Worm (Caenorhabditis elegans) whole organism, late embryonic: ENCODE results near the gene F58A3.3.

Experiments used
- C08G9.2 ChIP-seq: sonication (generic microtip); optimal IDR thresholded peaks from 2 replicates; lab custom pipeline; 2016; ENCODE audit warnings: mild to moderate bottlenecking, missing genetic modification characterization, moderate library complexity, missing compliant biosample characterization
- K02D7.2 ChIP-seq: sonication (generic microtip); optimal IDR thresholded peaks from 2 replicates; lab custom pipeline; 2017; ENCODE audit warnings: mild to moderate bottlenecking, missing genetic modification characterization, missing compliant biosample characterization
- ama-1 ChIP-seq: fragments of 150-350 bp; optimal IDR thresholded peaks from 2 replicates; lab custom pipeline; 2014
- ceh-14 ChIP-seq: sonication (generic microtip); optimal IDR thresholded peaks from 2 replicates; lab custom pipeline; 2016; ENCODE audit warnings: missing genotype, missing genetic modification characterization, missing compliant biosample characterization
- ceh-30 ChIP-seq: fragments of 150-350 bp; optimal IDR thresholded peaks from 2 replicates; lab custom pipeline; 2014; ENCODE audit warnings: missing biosample characterization, missing genetic modification characterization
- ceh-31 ChIP-seq: sonication (generic microtip); optimal IDR thresholded peaks from 2 replicates; lab custom pipeline; 2016; ENCODE audit warnings: missing genetic modification characterization, missing compliant biosample characterization
- ceh-9 ChIP-seq: sonication (generic microtip); optimal IDR thresholded peaks from 2 replicates; lab custom pipeline; 2016; ENCODE audit warnings: mild to moderate bottlenecking, missing genetic modification characterization, inconsistent platforms, missing compliant biosample characterization
- eyg-1 ChIP-seq: sonication (generic microtip); optimal IDR thresholded peaks from 2 replicates; lab custom pipeline; 2016; ENCODE audit warnings: missing genotype, missing genetic modification characterization, missing compliant biosample characterization
- fax-1 ChIP-seq: sonication (generic microtip); optimal IDR thresholded peaks from 2 replicates; lab custom pipeline; 2016; ENCODE audit warnings: missing genotype, missing genetic modification characterization, missing compliant biosample characterization
- fkh-10 ChIP-seq: fragments of 150-350 bp; optimal IDR thresholded peaks from 2 replicates; lab custom pipeline; 2014; ENCODE audit warnings: missing biosample characterization, missing genetic modification reagents, missing genetic modification characterization
- hlh-13 ChIP-seq: fragments of 200-800 bp; sonication (Bioruptor generic); optimal IDR thresholded peaks from 2 replicates; lab custom pipeline; 2018; ENCODE audit warnings: mild to moderate bottlenecking, missing genetic modification characterization, missing compliant biosample characterization
- lim-6 ChIP-seq: sonication (generic microtip); optimal IDR thresholded peaks from 2 replicates; lab custom pipeline; 2016; ENCODE audit warnings: missing genetic modification characterization, missing compliant biosample characterization
- lin-11 ChIP-seq: fragments of 200-800 bp; sonication (Bioruptor generic); optimal IDR thresholded peaks from 2 replicates; lab custom pipeline; 2018; ENCODE audit warnings: mild to moderate bottlenecking, missing genetic modification characterization, missing compliant biosample characterization
- nhr-232 ChIP-seq: sonication (generic microtip); optimal IDR thresholded peaks from 2 replicates; lab custom pipeline; 2016; ENCODE audit warnings: missing genetic modification characterization, missing compliant biosample characterization
- odd-2 ChIP-seq: sonication (generic microtip); optimal IDR thresholded peaks from 2 replicates; lab custom pipeline; 2017; ENCODE audit warnings: antibody characterized with exemption, mild to moderate bottlenecking, missing genetic modification characterization, missing compliant biosample characterization
- pag-3 ChIP-seq: sonication (generic microtip); optimal IDR thresholded peaks from 2 replicates; lab custom pipeline; 2016; ENCODE audit warnings: missing compliant biosample characterization, missing genetic modification characterization, borderline replicate concordance
- pqm-1 ChIP-seq: sonication (generic microtip); optimal IDR thresholded peaks from 2 replicates; lab custom pipeline; 2016; ENCODE audit warnings: missing genetic modification characterization, missing compliant biosample characterization
- rnt-1 ChIP-seq: sonication (generic microtip); optimal IDR thresholded peaks from 2 replicates; lab custom pipeline; 2016; ENCODE audit warnings: missing genetic modification characterization, missing compliant biosample characterization
- sox-2 ChIP-seq: fragments of 200-800 bp; sonication (Bioruptor generic); IDR thresholded peaks from 2 replicates; pipeline ENCODE4 v1.3.6; 2022; ENCODE audit warnings: missing genetic modification reagents, missing genetic modification characterization, missing compliant biosample characterization
- sox-4 ChIP-seq: sonication (generic microtip); optimal IDR thresholded peaks from 2 replicates; lab custom pipeline; 2017; ENCODE audit warnings: mild to moderate bottlenecking, missing genetic modification characterization, inconsistent platforms, missing compliant biosample characterization
- tbx-2 ChIP-seq: sonication (generic microtip); optimal IDR thresholded peaks from 2 replicates; lab custom pipeline; 2016; ENCODE audit warnings: missing genetic modification characterization, missing compliant biosample characterization
- ttx-3 ChIP-seq: sonication (generic microtip); optimal IDR thresholded peaks from 2 replicates; lab custom pipeline; 2016; ENCODE audit warnings: missing genetic modification reagents, missing genetic modification characterization, missing compliant biosample characterization

Gene F58A3.3

ce11 chrX:11059744-11060143 is 47.3 kb downstream of the F58A3.3 start, which contains the start of gene lpr-6:
TSS of gene lpr-6 (plus strand) at chrX:11059994.
- TF ChIP-seq ttx-3 (tag; lab: Kevin White, UChicago) = no peak
- TF ChIP-seq nhr-232 (tag; lab: Kevin White, UChicago) = no peak
- no peak for TF ChIP-seq odd-2 (tag; lab: Kevin White, UChicago)
- TF ChIP-seq fkh-10 (GFP tag; lab: Kevin White, UChicago) = no peak
- no peak for TF ChIP-seq fax-1 (tag; lab: Kevin White, UChicago)
- TF ChIP-seq ama-1 = peak; percentile 19
- peak; percentile 2 for TF ChIP-seq ceh-31 (tag; lab: Kevin White, UChicago)
- TF ChIP-seq K02D7.2 (tag; lab: Kevin White, UChicago) = no peak
- no peak for TF ChIP-seq ceh-14 (tag; lab: Kevin White, UChicago)
- no peak for TF ChIP-seq ceh-30
- TF ChIP-seq pqm-1 (tag; lab: Kevin White, UChicago) = no peak
- TF ChIP-seq lim-6 = no peak

ce11 chrX:11060940-11061339 is 48.5 kb downstream of the F58A3.3 start:
- TF ChIP-seq eyg-1 (tag; lab: Kevin White, UChicago) (no peak), sox-2 (GFP tag; lab: Robert Waterston, UW) (no peak), ceh-9 (tag; lab: Kevin White, UChicago) (no peak), C08G9.2 (tag; lab: Kevin White, UChicago) (no peak), pag-3 (tag; lab: Kevin White, UChicago) (no peak), tbx-2 (tag; lab: Kevin White, UChicago) (no peak), hlh-13 (GFP tag; lab: Kevin White, UChicago) (no peak)

- TF ChIP-seq lim-6 (no peak), rnt-1 (tag; lab: Kevin White, UChicago) (no peak), sox-4 (no peak), lin-11 (tag; lab: Kevin White, UChicago) (no peak)
- TF ChIP-seq, all 69 proteins: peak for 0
Measured at ce11 chrX:11061904-11062303, 49.5 kb downstream of the F58A3.3 start, which contains the start of gene lpr-5. TSS of gene lpr-5 (plus strand) at chrX:11062123.
